Worm (Caenorhabditis elegans) whole organism, early embryonic: Measurements from ENCODE around the gene Y46E12A.2.

Source experiments
- F13C5.2 ChIP-seq: sonication (generic microtip); optimal IDR thresholded peaks from 2 replicates; lab custom pipeline; 2017; ENCODE audit warnings: mild to moderate bottlenecking, missing genetic modification characterization, inconsistent platforms, missing compliant biosample characterization
- ama-1 ChIP-seq: fragments of 150-350 bp; optimal IDR thresholded peaks from 2 replicates; lab custom pipeline; 2014
- ceh-13 ChIP-seq: fragments of 200-800 bp; sonication (Bioruptor generic); optimal IDR thresholded peaks from 2 replicates; lab custom pipeline; 2018; ENCODE audit warnings: mild to moderate bottlenecking, missing genetic modification characterization, missing compliant biosample characterization
- ceh-36 ChIP-seq: sonication (generic microtip); optimal IDR thresholded peaks from 2 replicates; lab custom pipeline; 2016; ENCODE audit warnings: missing genetic modification characterization, inconsistent platforms, missing compliant biosample characterization
- ets-7 ChIP-seq: sonication (generic microtip); optimal IDR thresholded peaks from 2 replicates; lab custom pipeline; 2016; ENCODE audit warnings: missing genotype, missing genetic modification characterization, missing compliant biosample characterization
- flt-1 ChIP-seq: fragments of 200-800 bp; sonication (Bioruptor generic); IDR thresholded peaks from 2 replicates; pipeline ENCODE4 v1.3.6; 2022; ENCODE audit warnings: missing genetic modification characterization, missing compliant biosample characterization
- hnd-1 ChIP-seq: sonication (generic microtip); optimal IDR thresholded peaks from 2 replicates; lab custom pipeline; 2016; ENCODE audit warnings: missing genetic modification characterization, missing compliant biosample characterization
- scrt-1 ChIP-seq: fragments of 200-800 bp; sonication (Bioruptor generic); IDR thresholded peaks from 2 replicates; pipeline ENCODE4 v1.3.6; 2022; ENCODE audit warnings: missing genetic modification characterization, missing compliant biosample characterization
- sea-1 ChIP-seq: fragments of 200-800 bp; sonication (Bioruptor generic); conservative IDR thresholded peaks from 2 replicates; pipeline ENCODE4 v1.3.6; 2022; ENCODE audit warnings: missing genetic modification characterization, missing compliant biosample characterization
- tbx-11 ChIP-seq: fragments of 200-800 bp; sonication (Bioruptor generic); IDR thresholded peaks from 2 replicates; pipeline ENCODE4 v1.3.6; 2022; ENCODE audit warnings: missing genetic modification characterization, missing compliant biosample characterization

ce11 chrIII:1791949-1792348 lies 33.2 kb downstream of the Y46E12A.2 start:
- TF ChIP-seq scrt-1 (GFP tag; lab: Robert Waterston, UW), result no peak
- TF ChIP-seq F13C5.2, result no peak
- no peak for TF ChIP-seq flt-1 (GFP tag; lab: Robert Waterston, UW)
- TF ChIP-seq tbx-11 (GFP tag; lab: Robert Waterston, UW), result no peak
- TF ChIP-seq ceh-13, result no peak
- no peak for TF ChIP-seq ceh-36 (tag; lab: Kevin White, UChicago)
- no peak for TF ChIP-seq sea-1
- TF ChIP-seq hnd-1 (tag; lab: Kevin White, UChicago), result no peak
- TF ChIP-seq ama-1, result no peak
- TF ChIP-seq ets-7 (tag; lab: Kevin White, UChicago), result no peak
